Fruit fly (Drosophila melanogaster): Measurements from ENCODE around the gene Cox11.

dm6 chr2L:5479128-5479527, 47.6 kb upstream of the Cox11 start:
- TF ChIP-seq Gug (GFP tag; IDR thresholded peaks at IDR 0.05) (0 out of 2 replicates have a peak, but pooled peaks have one; percentile 24), CG16779 (tag; optimal IDR thresholded peaks at IDR 0.05) (no peak), OdsH (GFP tag; optimal IDR thresholded peaks at IDR 0.05) (peak; percentile 51), Sox14 (GFP tag; optimal IDR thresholded peaks at IDR 0.05) (no peak), dac (GFP tag; optimal IDR thresholded peaks at IDR 0.05) (no peak), CG4318 (GFP tag; optimal IDR thresholded peaks at IDR 0.05) (peak; percentile 26), Hr39 (GFP tag; optimal IDR thresholded peaks at IDR 0.05) (no peak), CG34406 (GFP tag; optimal IDR thresholded peaks at IDR 0.05) (no peak), esn (GFP tag; optimal IDR thresholded peaks at IDR 0.05) (no peak)
